Fruit fly (Drosophila melanogaster) whole organism, prepupa: Measurements from ENCODE around the gene slp1.
A peak's percentile ranks its signal among the peaks of the same experiment; 100 is the strongest.

Source experiments
- CG10669 ChIP-seq: fragments of 200-800 bp; sonication (Bioruptor generic); optimal IDR thresholded peaks from 3 replicates; lab custom pipeline; 2018; ENCODE audit warnings: missing biosample characterization, mild to moderate bottlenecking, missing genetic modification characterization, moderate library complexity
- CG11294 ChIP-seq: fragments of 200-800 bp; sonication (Bioruptor generic); IDR thresholded peaks from 2 replicates; pipeline ENCODE4 v1.3.6; 2022; ENCODE audit warnings: missing biosample characterization, missing genetic modification characterization
- CG11762 ChIP-seq: fragments of 200-800 bp; sonication (Bioruptor generic); optimal IDR thresholded peaks from 3 replicates; lab custom pipeline; 2016; ENCODE audit warnings: missing biosample characterization, missing genetic modification characterization; ENCODE audit not compliant: insufficient read depth
- CG11902 ChIP-seq: fragments of 200-800 bp; sonication (Bioruptor generic); optimal IDR thresholded peaks from 3 replicates; lab custom pipeline; 2016; ENCODE audit warnings: missing biosample characterization, missing genetic modification characterization
- CG15336 ChIP-seq: fragments of 200-800 bp; sonication (Bioruptor generic); IDR thresholded peaks from 2 replicates; pipeline ENCODE4 v1.3.6; 2022; ENCODE audit warnings: missing biosample characterization, missing genetic modification characterization
- CG1621 ChIP-seq: fragments of 200-800 bp; sonication (Bioruptor generic); optimal IDR thresholded peaks from 3 replicates; lab custom pipeline; 2018; ENCODE audit warnings: missing biosample characterization, mild to moderate bottlenecking, missing genetic modification characterization
- CG16779 ChIP-seq: fragments of 200-800 bp; sonication (Bioruptor generic); optimal IDR thresholded peaks from 3 replicates; lab custom pipeline; 2017; ENCODE audit warnings: missing biosample characterization, mild to moderate bottlenecking, missing genetic modification characterization
- CG3032 ChIP-seq: fragments of 200-800 bp; optimal IDR thresholded peaks from 2 replicates; lab custom pipeline; 2019; ENCODE audit warnings: missing biosample characterization, mild to moderate bottlenecking, missing genetic modification characterization, moderate library complexity
- CG31627 ChIP-seq: fragments of 200-800 bp; sonication (Bioruptor generic); optimal IDR thresholded peaks from 3 replicates; lab custom pipeline; 2016; ENCODE audit warnings: missing biosample characterization, missing genetic modification characterization
- CG32006 ChIP-seq: fragments of 200-800 bp; sonication (Bioruptor generic); optimal IDR thresholded peaks from 3 replicates; lab custom pipeline; 2017; ENCODE audit warnings: missing biosample characterization, mild to moderate bottlenecking, missing genetic modification characterization
- CG34406 ChIP-seq: fragments of 200-800 bp; sonication (Bioruptor generic); optimal IDR thresholded peaks from 3 replicates; lab custom pipeline; 2016; ENCODE audit warnings: missing biosample characterization, missing genetic modification characterization
- CG3919 ChIP-seq: fragments of 200-800 bp; sonication (Bioruptor generic); optimal IDR thresholded peaks from 3 replicates; lab custom pipeline; 2016; ENCODE audit warnings: missing biosample characterization, missing genetic modification characterization
- CG6163 ChIP-seq: fragments of 200-800 bp; sonication (Bioruptor generic); IDR thresholded peaks from 3 replicates; pipeline ENCODE4 v1.3.6; 2022; ENCODE audit warnings: missing biosample characterization, missing genetic modification characterization
- CG6276 ChIP-seq: fragments of 200-800 bp; sonication (Bioruptor generic); optimal IDR thresholded peaks from 2 replicates; lab custom pipeline; 2017; ENCODE audit warnings: missing biosample characterization, mild to moderate bottlenecking, missing genetic modification characterization
- CG6792 ChIP-seq: fragments of 200-800 bp; sonication (Bioruptor generic); optimal IDR thresholded peaks from 3 replicates; lab custom pipeline; 2016; ENCODE audit warnings: missing biosample characterization, missing genetic modification characterization
- CG6808 ChIP-seq: fragments of 200-800 bp; sonication (Bioruptor generic); optimal IDR thresholded peaks from 3 replicates; lab custom pipeline; 2017; ENCODE audit warnings: missing biosample characterization, missing genetic modification characterization, mild to moderate bottlenecking, moderate library complexity, missing genetic modification reagents
- CG6854 ChIP-seq: fragments of 200-800 bp; sonication (Bioruptor generic); optimal IDR thresholded peaks from 2 replicates; lab custom pipeline; 2017; ENCODE audit warnings: missing biosample characterization, mild to moderate bottlenecking, missing genetic modification characterization
- CG7368 ChIP-seq: fragments of 200-800 bp; sonication (Bioruptor generic); optimal IDR thresholded peaks from 3 replicates; lab custom pipeline; 2016; ENCODE audit warnings: missing biosample characterization, missing genetic modification characterization
- CG8632 ChIP-seq: fragments of 200-800 bp; sonication (Bioruptor generic); optimal IDR thresholded peaks from 3 replicates; lab custom pipeline; 2016; ENCODE audit warnings: missing biosample characterization, missing genetic modification characterization
- CG9139 ChIP-seq: fragments of 200-800 bp; sonication (Bioruptor generic); optimal IDR thresholded peaks from 3 replicates; lab custom pipeline; 2017; ENCODE audit warnings: missing biosample characterization, mild to moderate bottlenecking, missing genetic modification characterization
- Eip78C ChIP-seq: fragments of 200-800 bp; sonication (Bioruptor generic); peaks from one replicate; lab custom pipeline; 2016; ENCODE audit warnings: missing biosample characterization, missing genetic modification characterization
- Eip93F ChIP-seq: fragments of 200-800 bp; sonication (Bioruptor generic); optimal IDR thresholded peaks from 2 replicates; lab custom pipeline; 2016; ENCODE audit warnings: missing biosample characterization, mild to moderate bottlenecking, missing genetic modification characterization
- Gug ChIP-seq: fragments of 200-800 bp; sonication (Bioruptor generic); IDR thresholded peaks from 2 replicates; pipeline ENCODE4 v1.3.6; 2022; ENCODE audit warnings: missing biosample characterization, missing genetic modification characterization
- Hr38 ChIP-seq: sonication (Bioruptor generic); optimal IDR thresholded peaks from 2 replicates; lab custom pipeline; 2016; ENCODE audit warnings: missing biosample characterization, missing genetic modification characterization
- Hr4 ChIP-seq: fragments of 200-800 bp; sonication (Bioruptor generic); optimal IDR thresholded peaks from 3 replicates; lab custom pipeline; 2016; ENCODE audit warnings: missing biosample characterization, missing genetic modification characterization
- Lpt ChIP-seq: fragments of 200-800 bp; sonication (Bioruptor generic); optimal IDR thresholded peaks from 3 replicates; lab custom pipeline; 2016; ENCODE audit warnings: missing biosample characterization, missing genetic modification characterization
- OdsH ChIP-seq: fragments of 200-800 bp; sonication (Bioruptor generic); optimal IDR thresholded peaks from 3 replicates; lab custom pipeline; 2016; ENCODE audit warnings: missing biosample characterization, missing genetic modification characterization
- Smox ChIP-seq: fragments of 200-800 bp; sonication (Bioruptor generic); optimal IDR thresholded peaks from 3 replicates; lab custom pipeline; 2016; ENCODE audit warnings: missing biosample characterization, missing genetic modification characterization
- Sox102F ChIP-seq: fragments of 200-800 bp; sonication (Bioruptor generic); optimal IDR thresholded peaks from 2 replicates; lab custom pipeline; 2016; ENCODE audit warnings: missing biosample characterization, mild to moderate bottlenecking, missing genetic modification characterization
- Sox14 ChIP-seq: fragments of 200-800 bp; sonication (Bioruptor generic); optimal IDR thresholded peaks from 3 replicates; lab custom pipeline; 2016; ENCODE audit warnings: missing biosample characterization, missing genetic modification characterization
- Sox15 ChIP-seq: fragments of 200-800 bp; sonication (Bioruptor generic); optimal IDR thresholded peaks from 3 replicates; lab custom pipeline; 2016; ENCODE audit warnings: missing biosample characterization, missing genetic modification characterization
- achi ChIP-seq: fragments of 200-800 bp; sonication (Bioruptor generic); optimal IDR thresholded peaks from 3 replicates; lab custom pipeline; 2016; ENCODE audit warnings: missing biosample characterization, missing genetic modification characterization
- acj6 ChIP-seq: fragments of 200-800 bp; sonication (Bioruptor generic); optimal IDR thresholded peaks from 3 replicates; lab custom pipeline; 2016; ENCODE audit warnings: missing biosample characterization, missing genetic modification characterization
- cyc ChIP-seq: fragments of 200-800 bp; sonication (Bioruptor generic); optimal IDR thresholded peaks from 3 replicates; lab custom pipeline; 2016; ENCODE audit warnings: missing biosample characterization, missing genetic modification characterization
- dac ChIP-seq: fragments of 200-800 bp; sonication (Bioruptor generic); optimal IDR thresholded peaks from 2 replicates; lab custom pipeline; 2017; ENCODE audit warnings: missing biosample characterization, mild to moderate bottlenecking, missing genetic modification characterization
- dsx ChIP-seq: fragments of 200-800 bp; optimal IDR thresholded peaks from 3 replicates; lab custom pipeline; 2019; ENCODE audit warnings: missing biosample characterization, mild to moderate bottlenecking, missing genetic modification characterization, moderate library complexity; ENCODE audit not compliant: poor library complexity, severe bottlenecking
- eg ChIP-seq: fragments of 200-800 bp; sonication (Bioruptor generic); IDR thresholded peaks from 3 replicates; pipeline ENCODE4 v1.3.6; 2022; ENCODE audit warnings: missing biosample characterization, missing genetic modification characterization
- esn ChIP-seq: fragments of 200-800 bp; sonication (Bioruptor generic); optimal IDR thresholded peaks from 2 replicates; lab custom pipeline; 2016; ENCODE audit warnings: missing biosample characterization, mild to moderate bottlenecking, missing genetic modification characterization, moderate library complexity
- fd59A ChIP-seq: fragments of 200-800 bp; sonication (Bioruptor generic); optimal IDR thresholded peaks from 2 replicates; lab custom pipeline; 2017; ENCODE audit warnings: missing biosample characterization, mild to moderate bottlenecking, missing genetic modification characterization, missing genetic modification reagents
- fd85E ChIP-seq: fragments of 200-800 bp; sonication (Bioruptor generic); optimal IDR thresholded peaks from 3 replicates; lab custom pipeline; 2016; ENCODE audit warnings: missing biosample characterization, missing genetic modification characterization
- fkh ChIP-seq: fragments of 200-800 bp; sonication (Bioruptor generic); optimal IDR thresholded peaks from 3 replicates; lab custom pipeline; 2017; ENCODE audit warnings: missing biosample characterization, mild to moderate bottlenecking, missing genetic modification characterization, moderate library complexity
- lz ChIP-seq: fragments of 200-800 bp; sonication (Bioruptor generic); optimal IDR thresholded peaks from 3 replicates; lab custom pipeline; 2016; ENCODE audit warnings: missing biosample characterization, missing genetic modification characterization
- pdm3 ChIP-seq: fragments of 200-800 bp; sonication (Bioruptor generic); optimal IDR thresholded peaks from 3 replicates; lab custom pipeline; 2016; ENCODE audit warnings: missing biosample characterization, missing genetic modification characterization
- salr ChIP-seq, 2 experiments: fragments of 200-800 bp; sonication (Bioruptor generic); optimal IDR thresholded peaks; 3 replicates each; lab custom pipeline; 2016 to 2018; ENCODE audit warnings: missing biosample characterization in 2 of 2, missing genetic modification characterization in 2 of 2, mild to moderate bottlenecking in 1 of 2
- ss ChIP-seq, 2 experiments: fragments of 200-800 bp; sonication (Bioruptor generic); optimal IDR thresholded peaks; 2 replicates in 1 of 2; 3 replicates in 1 of 2; lab custom pipeline; 2017 to 2018; ENCODE audit warnings: mild to moderate bottlenecking in 2 of 2, missing biosample characterization in 2 of 2, missing genetic modification characterization in 2 of 2, moderate library complexity in 1 of 2
- svp ChIP-seq: fragments of 200-800 bp; sonication (Bioruptor generic); peaks from one replicate; lab custom pipeline; 2016; ENCODE audit warnings: missing biosample characterization, missing genetic modification characterization
- topi ChIP-seq: fragments of 200-800 bp; sonication (Bioruptor generic); optimal IDR thresholded peaks from 3 replicates; lab custom pipeline; 2016; ENCODE audit warnings: missing biosample characterization, missing genetic modification characterization
- vri ChIP-seq: fragments of 200-800 bp; sonication (Bioruptor generic); optimal IDR thresholded peaks from 3 replicates; lab custom pipeline; 2016; ENCODE audit warnings: missing biosample characterization, mild to moderate bottlenecking, missing genetic modification characterization

Gene slp1

DNA sequence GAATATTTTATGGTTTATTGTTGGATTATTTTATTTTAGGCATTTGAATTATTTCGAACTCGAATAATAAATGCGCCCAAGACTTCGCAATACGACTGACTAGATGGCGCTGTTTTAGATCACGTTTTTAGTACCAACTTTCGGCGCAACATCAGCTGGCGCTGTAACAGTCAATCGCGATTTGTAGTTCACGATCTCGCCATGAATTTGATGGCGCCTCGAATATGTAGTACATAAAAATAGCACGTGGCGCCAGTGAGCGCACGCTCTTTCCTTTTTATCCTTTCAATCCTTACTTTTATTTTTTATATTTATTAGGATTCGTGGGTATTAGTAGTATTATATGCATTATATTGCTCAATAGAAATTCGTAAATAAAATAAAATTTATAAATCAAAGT, 39.2 kb upstream of the slp1 start (continued):
- peak; percentile 78 for TF ChIP-seq pdm3 (GFP tag; lab: Kevin White, UChicago)
- TF ChIP-seq CG10669: peak; percentile 19
- peak; percentile 29 for TF ChIP-seq CG11902
- TF ChIP-seq Sox102F (GFP tag; lab: Kevin White, UChicago): peak; percentile 63
- peak; percentile 43 for TF ChIP-seq topi (GFP tag; lab: Kevin White, UChicago)
- TF ChIP-seq Lpt (GFP tag; lab: Kevin White, UChicago): no peak
- TF ChIP-seq CG32006 (GFP tag; lab: Kevin White, UChicago): peak; percentile 10
- peak; percentile 40; the same call in 1 of the 3 replicates for TF ChIP-seq eg
- peak; percentile 63 for TF ChIP-seq CG3919 (GFP tag; lab: Kevin White, UChicago)
- peak; percentile 51; the same call in 2 of the 3 replicates for TF ChIP-seq CG6163 (GFP tag; lab: Robert Waterston, UW)
- TF ChIP-seq Eip78C: peak; percentile 77
- TF ChIP-seq salr (GFP tag; optimal IDR thresholded peaks at IDR 0.05; lab: Kevin White, UChicago): peak in 1 of 2 experiments; percentile 67
- peak; percentile 79 for TF ChIP-seq cyc (GFP tag; lab: Kevin White, UChicago)
- no peak for TF ChIP-seq CG8632 (GFP tag; lab: Kevin White, UChicago)
- TF ChIP-seq CG7368 (GFP tag; lab: Kevin White, UChicago): peak; percentile 27
- TF ChIP-seq Sox15 (GFP tag; lab: Kevin White, UChicago): peak; percentile 47
- TF ChIP-seq esn (GFP tag; lab: Kevin White, UChicago): peak; percentile 86
- TF ChIP-seq CG9139 (GFP tag; lab: Kevin White, UChicago): no peak
- TF ChIP-seq dsx (GFP tag; lab: Kevin White, UChicago): no peak
- no peak for TF ChIP-seq ss (GFP tag; optimal IDR thresholded peaks at IDR 0.05; lab: Kevin White, UChicago)
- peak; percentile 18 for TF ChIP-seq dac (GFP tag; lab: Kevin White, UChicago)
- TF ChIP-seq CG31627 (GFP tag; lab: Kevin White, UChicago): peak; percentile 88
- TF ChIP-seq CG11762 (GFP tag; lab: Kevin White, UChicago): no peak
- peak; percentile 71 for TF ChIP-seq acj6 (GFP tag; lab: Kevin White, UChicago)
- peak; percentile 6 for TF ChIP-seq CG34406 (GFP tag; lab: Kevin White, UChicago)
- TF ChIP-seq fd85E (GFP tag; lab: Kevin White, UChicago): no peak
- peak; percentile 62 for TF ChIP-seq OdsH (GFP tag; lab: Kevin White, UChicago)
- no peak for TF ChIP-seq Gug
- TF ChIP-seq CG6854 (GFP tag; lab: Kevin White, UChicago): no peak
- TF ChIP-seq CG3032 (tag; lab: Kevin White, UChicago): peak; percentile 26
- TF ChIP-seq Hr38 (GFP tag; lab: Kevin White, UChicago): no peak
- TF ChIP-seq svp (GFP tag; lab: Kevin White, UChicago): peak; percentile 54
- TF ChIP-seq lz (GFP tag; lab: Kevin White, UChicago): peak; percentile 86
- TF ChIP-seq fd59A (GFP tag; lab: Kevin White, UChicago): peak; percentile 19
- TF ChIP-seq CG6808: no peak
- TF ChIP-seq CG6276: no peak
- no peak for TF ChIP-seq CG16779 (tag; lab: Kevin White, UChicago)
- no peak for TF ChIP-seq Eip93F (GFP tag; lab: Kevin White, UChicago)
- TF ChIP-seq, all 60 proteins: peak for 36

DNA sequence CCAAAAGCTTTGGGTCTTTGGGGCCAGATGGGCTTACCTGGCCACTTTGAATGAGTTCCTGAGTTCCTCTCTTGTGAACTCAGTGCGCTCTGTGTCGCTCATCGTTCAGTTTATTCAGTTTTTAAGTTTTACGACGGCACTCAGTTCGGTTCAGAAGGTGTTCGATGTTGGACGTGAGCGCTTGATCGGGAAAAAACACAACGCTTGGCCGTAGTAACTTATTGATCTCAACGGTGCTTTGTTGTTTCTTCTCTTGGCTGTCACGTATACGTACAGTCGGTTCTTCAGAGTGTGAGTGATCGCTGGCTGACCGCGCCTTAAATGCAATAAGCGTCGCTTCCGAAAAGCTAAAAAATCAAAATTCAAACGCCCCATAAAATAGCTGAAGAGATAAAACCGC, 38.4 kb upstream of the slp1 start, which contains the start of gene bark:
Gene bark (plus strand): TSS at position 140 of the 400 bp plus-strand sequence.
- TF ChIP-seq Hr4 (GFP tag; lab: Kevin White, UChicago) (no peak), CG9139 (GFP tag; lab: Kevin White, UChicago) (peak; percentile 65), CG15336 (GFP tag; lab: Robert Waterston, UW) (peak; percentile 38; the same call in 1 of the 2 replicates), Hr38 (GFP tag; lab: Kevin White, UChicago) (no peak), CG11762 (GFP tag; lab: Kevin White, UChicago) (no peak), CG6276 (no peak), Sox102F (GFP tag; lab: Kevin White, UChicago) (peak; percentile 46), eg (peak; percentile 53; the same call in 1 of the 3 replicates), vri (GFP tag; lab: Kevin White, UChicago) (peak; percentile 81), fd59A (GFP tag; lab: Kevin White, UChicago) (no peak), CG1621 (peak; percentile 16), Smox (no peak), ss (GFP tag; optimal IDR thresholded peaks at IDR 0.05; lab: Kevin White, UChicago) (peak; percentile 25 to 56), Eip78C (peak; percentile 65), CG16779 (tag; lab: Kevin White, UChicago) (peak; percentile 53), dsx (GFP tag; lab: Kevin White, UChicago) (peak; percentile 20), Gug (no peak), CG6792 (GFP tag; lab: Kevin White, UChicago) (no peak), CG32006 (GFP tag; lab: Kevin White, UChicago) (no peak), CG6163 (GFP tag; lab: Robert Waterston, UW) (peak; percentile 65), topi (GFP tag; lab: Kevin White, UChicago) (peak; percentile 39), achi (GFP tag; lab: Kevin White, UChicago) (no peak), CG11294 (GFP tag; lab: Robert Waterston, UW) (no peak), Sox14 (GFP tag; lab: Kevin White, UChicago) (peak; percentile 58), CG3919 (GFP tag; lab: Kevin White, UChicago) (peak; percentile 59), fkh (GFP tag; lab: Kevin White, UChicago) (peak; percentile 21), CG6854 (GFP tag; lab: Kevin White, UChicago) (peak; percentile 75)
